Fruit fly (Drosophila melanogaster) whole organism, embryonic: ENCODE data around the gene Chd64.

Source experiments
- Ada2b ChIP-seq: fragments of 200-800 bp; sonication (Bioruptor generic); IDR thresholded peaks from 2 replicates; pipeline ENCODE4 v1.3.6; 2022; ENCODE audit warnings: missing biosample characterization, missing genetic modification characterization
- Aef1 ChIP-seq: fragments of 200-800 bp; sonication (Bioruptor generic); IDR thresholded peaks from 3 replicates; pipeline ENCODE4 v1.3.6; 2022; ENCODE audit warnings: missing biosample characterization, missing genetic modification characterization
- CG10209 ChIP-seq: fragments of 200-800 bp; sonication (Bioruptor generic); optimal IDR thresholded peaks from 3 replicates; lab custom pipeline; 2017; ENCODE audit warnings: missing biosample characterization, mild to moderate bottlenecking, missing genetic modification characterization, missing genetic modification reagents
- CG10267 ChIP-seq: fragments of 200-800 bp; sonication (Bioruptor generic); optimal IDR thresholded peaks from 2 replicates; lab custom pipeline; 2018; ENCODE audit warnings: missing biosample characterization, mild to moderate bottlenecking, missing genetic modification characterization, moderate library complexity
- CG11560 ChIP-seq: fragments of 200-800 bp; sonication (Bioruptor generic); IDR thresholded peaks from 3 replicates; pipeline ENCODE4 v1.3.6; 2022; ENCODE audit warnings: missing biosample characterization, missing genetic modification characterization
- CG11723 ChIP-seq: fragments of 200-800 bp; sonication (Bioruptor generic); optimal IDR thresholded peaks from 2 replicates; lab custom pipeline; 2017; ENCODE audit warnings: missing biosample characterization, mild to moderate bottlenecking, missing genetic modification characterization
- CG12659 ChIP-seq: fragments of 200-800 bp; sonication (Bioruptor generic); optimal IDR thresholded peaks from 3 replicates; lab custom pipeline; 2017; ENCODE audit warnings: mild to moderate bottlenecking, missing biosample characterization, missing genetic modification reagents, missing genetic modification characterization
- CG13287 ChIP-seq: fragments of 200-800 bp; sonication (Bioruptor generic); IDR thresholded peaks from 2 replicates; pipeline ENCODE4 v1.3.6; 2022; ENCODE audit warnings: missing biosample characterization, missing genetic modification characterization; ENCODE audit not compliant: partially characterized antibody
- CG1603 ChIP-seq: fragments of 200-800 bp; sonication (Bioruptor generic); optimal IDR thresholded peaks from 2 replicates; lab custom pipeline; 2019; ENCODE audit warnings: missing biosample characterization, mild to moderate bottlenecking, missing genetic modification characterization, moderate library complexity
- CG16815 ChIP-seq: fragments of 200-800 bp; sonication (Bioruptor generic); optimal IDR thresholded peaks from 3 replicates; lab custom pipeline; 2017; ENCODE audit warnings: missing biosample characterization, mild to moderate bottlenecking, missing genetic modification characterization
- CG17802 ChIP-seq: fragments of 200-800 bp; sonication (Bioruptor generic); optimal IDR thresholded peaks from 2 replicates; lab custom pipeline; 2018; ENCODE audit warnings: missing biosample characterization, mild to moderate bottlenecking, missing genetic modification characterization, moderate library complexity
- CG17829 ChIP-seq: fragments of 200-800 bp; optimal IDR thresholded peaks from 2 replicates; lab custom pipeline; 2019; ENCODE audit warnings: missing biosample characterization, mild to moderate bottlenecking, missing genetic modification characterization, moderate library complexity
- CG18011 ChIP-seq: fragments of 200-800 bp; sonication (Bioruptor generic); optimal IDR thresholded peaks from 2 replicates; lab custom pipeline; 2017; ENCODE audit warnings: missing biosample characterization, missing genetic modification characterization, mild to moderate bottlenecking, moderate library complexity, missing genotype
- CG2129 ChIP-seq: fragments of 200-800 bp; sonication (Bioruptor generic); IDR thresholded peaks from 2 replicates; pipeline ENCODE4 v1.3.6; 2022; ENCODE audit warnings: missing biosample characterization, missing genetic modification characterization; ENCODE audit not compliant: partially characterized antibody
- CG32767 ChIP-seq: fragments of 200-800 bp; sonication (Bioruptor generic); IDR thresholded peaks from 2 replicates; pipeline ENCODE4 v1.3.6; 2022; ENCODE audit warnings: missing biosample characterization, missing genetic modification characterization
- CG3281 ChIP-seq: fragments of 200-800 bp; sonication (Bioruptor generic); optimal IDR thresholded peaks from 3 replicates; lab custom pipeline; 2017; ENCODE audit warnings: missing biosample characterization, mild to moderate bottlenecking, missing genetic modification characterization
- CG34376 ChIP-seq: fragments of 200-800 bp; sonication (Bioruptor generic); optimal IDR thresholded peaks from 2 replicates; lab custom pipeline; 2018; ENCODE audit warnings: missing biosample characterization, mild to moderate bottlenecking, missing genetic modification characterization
- CG3847 ChIP-seq: fragments of 200-800 bp; sonication (Bioruptor generic); IDR thresholded peaks from 2 replicates; pipeline ENCODE4 v1.3.6; 2022; ENCODE audit warnings: missing biosample characterization, missing genetic modification characterization
- CG4617 ChIP-seq: fragments of 200-800 bp; sonication (Bioruptor generic); optimal IDR thresholded peaks from 3 replicates; lab custom pipeline; 2016; ENCODE audit warnings: missing biosample characterization, missing genetic modification characterization, borderline replicate concordance
- CG5245 ChIP-seq: fragments of 200-800 bp; sonication (Bioruptor generic); optimal IDR thresholded peaks from 3 replicates; lab custom pipeline; 2016; ENCODE audit warnings: missing biosample characterization, missing genetic modification characterization
- CG6254 ChIP-seq: fragments of 200-800 bp; sonication (Bioruptor generic); optimal IDR thresholded peaks from 3 replicates; lab custom pipeline; 2017; ENCODE audit warnings: mild to moderate bottlenecking, missing biosample characterization, missing genetic modification reagents, missing genetic modification characterization
- CG6791 ChIP-seq: fragments of 200-800 bp; sonication (Bioruptor generic); IDR thresholded peaks from 3 replicates; pipeline ENCODE4 v1.3.6; 2022; ENCODE audit warnings: missing biosample characterization, missing genetic modification characterization; ENCODE audit not compliant: partially characterized antibody
- CG7271 ChIP-seq: fragments of 200-800 bp; sonication (Bioruptor generic); optimal IDR thresholded peaks from 2 replicates; lab custom pipeline; 2018; ENCODE audit warnings: missing biosample characterization, mild to moderate bottlenecking, missing genetic modification characterization, moderate library complexity
- CG7963 ChIP-seq: fragments of 200-800 bp; sonication (Bioruptor generic); IDR thresholded peaks from 3 replicates; pipeline ENCODE4 v1.3.6; 2022; ENCODE audit warnings: missing biosample characterization, missing genetic modification characterization; ENCODE audit not compliant: partially characterized antibody
- CG8478 ChIP-seq: fragments of >200 bp; optimal IDR thresholded peaks from 2 replicates; lab custom pipeline; 2018
- Ets97D ChIP-seq: fragments of 200-800 bp; sonication (Bioruptor generic); optimal IDR thresholded peaks from 3 replicates; lab custom pipeline; 2016; ENCODE audit warnings: missing biosample characterization, missing genetic modification characterization
- Gsc ChIP-seq: fragments of 200-800 bp; sonication (Bioruptor generic); IDR thresholded peaks from 2 replicates; pipeline ENCODE4 v1.3.6; 2022; ENCODE audit warnings: missing biosample characterization, missing genetic modification characterization
- Max ChIP-seq: fragments of 200-800 bp; sonication (Bioruptor generic); optimal IDR thresholded peaks from 2 replicates; lab custom pipeline; 2016; ENCODE audit warnings: missing biosample characterization, mild to moderate bottlenecking, missing genetic modification characterization
- Nf-YA ChIP-seq: fragments of 200-800 bp; sonication (Bioruptor generic); IDR thresholded peaks from 2 replicates; pipeline ENCODE4 v1.3.6; 2022; ENCODE audit warnings: missing biosample characterization, missing genetic modification characterization
- Sox100B ChIP-seq: fragments of 200-800 bp; sonication (Bioruptor generic); optimal IDR thresholded peaks from 3 replicates; lab custom pipeline; 2018; ENCODE audit warnings: missing biosample characterization, mild to moderate bottlenecking, missing genetic modification characterization
- Sry-δ ChIP-seq: fragments of 200-800 bp; sonication (Bioruptor generic); optimal IDR thresholded peaks from 2 replicates; lab custom pipeline; 2016; ENCODE audit warnings: missing biosample characterization, missing genetic modification characterization
- Vsx1 ChIP-seq: fragments of 200-800 bp; sonication (Bioruptor generic); optimal IDR thresholded peaks from 2 replicates; lab custom pipeline; 2017; ENCODE audit warnings: missing biosample characterization, mild to moderate bottlenecking, missing genetic modification characterization, missing genetic modification reagents
- crp ChIP-seq, 2 experiments: fragments of 200-800 bp; sonication (Bioruptor generic); optimal IDR thresholded peaks; 2 replicates in 1 of 2; 3 replicates in 1 of 2; lab custom pipeline; 2017; ENCODE audit warnings: missing biosample characterization in 2 of 2, missing genetic modification characterization in 2 of 2, mild to moderate bottlenecking in 1 of 2, moderate library complexity in 1 of 2
- cwo ChIP-seq: fragments of 200-800 bp; sonication (Bioruptor generic); optimal IDR thresholded peaks from 3 replicates; lab custom pipeline; 2017; ENCODE audit warnings: missing biosample characterization, missing genetic modification characterization, mild to moderate bottlenecking, moderate library complexity, missing genetic modification reagents
- gt ChIP-seq: fragments of 200-800 bp; sonication (Bioruptor generic); IDR thresholded peaks from 2 replicates; pipeline ENCODE4 v1.3.6; 2022; ENCODE audit warnings: missing biosample characterization, missing genetic modification characterization
- inv ChIP-seq: fragments of 200-800 bp; sonication (Bioruptor generic); IDR thresholded peaks from 2 replicates; pipeline ENCODE4 v1.3.6; 2022; ENCODE audit warnings: missing biosample characterization, missing genetic modification characterization; ENCODE audit not compliant: partially characterized antibody
- kah ChIP-seq: fragments of 200-800 bp; sonication (Bioruptor generic); optimal IDR thresholded peaks from 2 replicates; lab custom pipeline; 2018; ENCODE audit warnings: missing biosample characterization, mild to moderate bottlenecking, missing genetic modification characterization
- mld ChIP-seq: fragments of 200-800 bp; sonication (Bioruptor generic); IDR thresholded peaks from 3 replicates; pipeline ENCODE4 v1.3.6; 2022; ENCODE audit warnings: missing biosample characterization, missing genetic modification characterization; ENCODE audit not compliant: partially characterized antibody
- nerfin-1 ChIP-seq: fragments of 200-800 bp; sonication (Bioruptor generic); optimal IDR thresholded peaks from 3 replicates; lab custom pipeline; 2019; ENCODE audit warnings: missing biosample characterization, mild to moderate bottlenecking, missing genetic modification characterization, moderate library complexity
- nmo ChIP-seq: fragments of 200-800 bp; sonication (Bioruptor generic); optimal IDR thresholded peaks from 2 replicates; lab custom pipeline; 2018; ENCODE audit warnings: missing biosample characterization, mild to moderate bottlenecking, missing genetic modification characterization, moderate library complexity
- pb ChIP-seq: fragments of 200-800 bp; sonication (Bioruptor generic); optimal IDR thresholded peaks from 3 replicates; lab custom pipeline; 2016; ENCODE audit warnings: missing biosample characterization, missing genetic modification characterization
- phol ChIP-seq: fragments of 200-800 bp; sonication (Bioruptor generic); optimal IDR thresholded peaks from 3 replicates; lab custom pipeline; 2018; ENCODE audit warnings: missing biosample characterization, mild to moderate bottlenecking, missing genetic modification characterization, moderate library complexity
- pzg ChIP-seq: fragments of 200-800 bp; sonication (Bioruptor generic); optimal IDR thresholded peaks from 3 replicates; lab custom pipeline; 2018; ENCODE audit warnings: missing biosample characterization, mild to moderate bottlenecking, missing genetic modification characterization, moderate library complexity
- sc ChIP-seq, 3 experiments: fragments of >200 bp in 2 of 3; fragments of 200-800 bp in 1 of 3; sonication (Bioruptor generic) in 1 of 3; optimal IDR thresholded peaks; 2 replicates in 2 of 3; 3 replicates in 1 of 3; lab custom pipeline; 2017; ENCODE audit warnings: mild to moderate bottlenecking in 1 of 3, missing biosample characterization in 1 of 3, missing genetic modification characterization in 1 of 3, missing genetic modification reagents in 1 of 3
- sd ChIP-seq: fragments of 200-800 bp; sonication (Bioruptor generic); optimal IDR thresholded peaks from 3 replicates; lab custom pipeline; 2018; ENCODE audit warnings: missing biosample characterization, mild to moderate bottlenecking, missing genetic modification characterization, moderate library complexity
- sens ChIP-seq: fragments of 200-800 bp; sonication (Bioruptor generic); peaks from one replicate; lab custom pipeline; 2016; ENCODE audit warnings: missing biosample characterization, missing genetic modification characterization
- stwl ChIP-seq: fragments of 200-800 bp; sonication (Bioruptor generic); optimal IDR thresholded peaks from 3 replicates; lab custom pipeline; 2018; ENCODE audit warnings: missing biosample characterization, mild to moderate bottlenecking, missing genetic modification characterization, moderate library complexity

Gene Chd64

DNA sequence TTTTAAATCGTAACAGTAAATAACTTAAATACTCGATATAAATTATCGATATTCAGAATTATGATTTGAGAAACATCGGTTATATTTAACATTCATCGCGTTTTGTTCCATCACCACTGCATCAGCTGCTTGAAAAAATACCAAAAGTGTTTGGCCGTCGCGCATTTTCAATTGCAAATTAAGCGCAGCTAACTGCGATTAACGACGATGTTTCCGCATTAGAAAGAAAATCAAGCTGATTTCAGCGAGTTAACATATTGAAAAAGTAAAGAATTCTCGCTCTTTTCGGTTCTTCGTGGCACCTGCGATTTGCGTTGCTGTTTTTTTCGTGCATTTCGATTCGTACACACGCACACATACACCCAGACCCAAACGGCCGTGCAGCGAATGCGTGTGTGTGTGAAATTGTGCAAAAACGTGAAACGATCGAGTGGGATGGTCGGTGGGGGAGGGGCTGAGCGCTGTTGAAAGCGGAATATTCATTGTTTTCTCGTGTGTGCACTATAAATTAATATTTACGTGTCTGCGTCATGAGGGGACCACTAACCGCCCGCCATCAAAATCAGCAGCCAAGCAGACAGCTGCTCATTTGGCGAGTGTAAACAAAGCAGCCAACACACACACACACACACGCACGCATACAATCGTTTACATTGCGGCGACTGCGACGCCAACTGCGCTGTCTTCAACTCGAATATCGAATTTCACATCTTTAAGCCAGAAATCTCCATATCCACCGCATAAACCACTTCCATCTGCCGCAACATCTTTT lies 13.9 kb downstream of the Chd64 start, which contains the start of gene Ack (continued):
- TF ChIP-seq CG7271 (tag; lab: Kevin White, UChicago) (no peak), sens (peak; percentile 90), CG1603 (tag; lab: Kevin White, UChicago) (peak; percentile 42), stwl (peak; percentile 35), Ada2b (GFP tag; lab: Robert Waterston, UW) (no peak), CG11723 (no peak), CG10209 (GFP tag; lab: Kevin White, UChicago) (no peak), sc (optimal IDR thresholded peaks at IDR 0.05; lab: Kevin White, UChicago) (no peak), sc (GFP tag; optimal IDR thresholded peaks at IDR 0.05; lab: Kevin White, UChicago) (no peak), inv (GFP tag; lab: Robert Waterston, UW) (peak; percentile 78), CG12659 (GFP tag; lab: Kevin White, UChicago) (peak; percentile 18), CG5245 (GFP tag; lab: Kevin White, UChicago) (no peak), CG6254 (no peak), CG3281 (GFP tag; lab: Kevin White, UChicago) (no peak), CG13287 (GFP tag; lab: Robert Waterston, UW) (peak; percentile 82), CG3847 (GFP tag; lab: Robert Waterston, UW) (no peak), Vsx1 (no peak), CG10267 (tag; lab: Kevin White, UChicago) (peak; percentile 35), Sry-δ (GFP tag; lab: Kevin White, UChicago) (peak; percentile 85), nmo (peak; percentile 15), Aef1 (GFP tag; lab: Robert Waterston, UW) (no peak), CG16815 (GFP tag; lab: Kevin White, UChicago) (no peak), Gsc (no peak), CG6791 (peak; percentile 73), pzg (GFP tag; lab: Kevin White, UChicago) (peak; percentile 64), mld (GFP tag; lab: Robert Waterston, UW) (peak; percentile 47), Nf-YA (GFP tag; lab: Robert Waterston, UW) (no peak), cwo (GFP tag; lab: Kevin White, UChicago) (peak; percentile 61), CG17802 (no peak), CG34376 (GFP tag; lab: Kevin White, UChicago) (peak; percentile 11), nerfin-1 (tag; lab: Kevin White, UChicago) (peak; percentile 58), kah (no peak), CG7963 (GFP tag; lab: Robert Waterston, UW) (peak; percentile 58), gt (GFP tag; lab: Robert Waterston, UW) (no peak), Ets97D (peak; percentile 22), CG4617 (GFP tag; lab: Kevin White, UChicago) (peak; percentile 66), CG8478 (lab: Kevin White, UChicago) (peak; percentile 26), pb (GFP tag; lab: Kevin White, UChicago) (no peak), sd (tag; lab: Kevin White, UChicago) (peak; percentile 24), CG11560 (tag; lab: Robert Waterston, UW) (peak; percentile 95), CG2129 (GFP tag; lab: Robert Waterston, UW) (peak; percentile 79), CG18011 (GFP tag; lab: Kevin White, UChicago) (no peak), Max (GFP tag; lab: Kevin White, UChicago) (no peak), CG32767 (GFP tag; lab: Robert Waterston, UW) (0 out of 2 replicates have a peak, but pooled peaks have one; percentile 34), phol (tag; lab: Kevin White, UChicago) (no peak), CG17829 (tag; lab: Kevin White, UChicago) (peak; percentile 5), Sox100B (no peak), crp (GFP tag; optimal IDR thresholded peaks at IDR 0.05; lab: Kevin White, UChicago) (peak; percentile 10 to 89)
